Fruit fly (Drosophila melanogaster): ENCODE data around the gene Gr64c.

The Gr64c gene

DNA sequence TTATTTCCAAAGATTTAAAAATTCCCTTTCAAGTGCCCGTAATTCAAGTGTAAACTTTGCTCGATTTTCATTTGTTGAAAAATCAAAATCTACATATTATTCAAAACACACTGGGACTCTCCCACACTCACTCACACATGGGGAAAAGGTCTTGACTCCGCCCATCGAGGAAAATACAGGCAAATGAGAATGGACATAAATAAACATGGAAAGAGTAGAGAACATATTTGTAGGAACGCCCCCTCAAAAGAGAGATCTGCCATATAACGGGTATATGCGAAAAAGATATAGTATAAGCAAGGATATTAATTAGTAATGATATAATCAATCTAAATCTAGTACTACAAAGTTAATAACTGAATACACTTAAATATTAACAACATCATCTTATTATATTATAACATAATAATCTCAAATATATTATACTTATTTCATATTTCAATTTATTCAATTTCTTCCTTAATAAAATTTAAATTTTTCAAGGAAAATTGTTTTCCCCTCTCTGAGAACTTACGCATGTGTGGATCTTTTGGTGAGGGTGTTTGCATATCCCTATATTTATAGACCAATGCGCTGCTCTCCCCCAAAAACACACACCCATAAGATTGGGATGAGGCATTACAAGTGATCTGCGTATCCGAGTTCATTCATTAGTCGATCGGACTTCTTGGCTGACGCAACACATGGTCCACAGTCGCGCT is 10.0 kb upstream of the Gr64c start, which contains the start of gene FoxL1:
FoxL1 (plus strand) TSS at position 651 of the 701 bp plus-strand sequence.
- TF ChIP-seq CG8478 (optimal IDR thresholded peaks at IDR 0.05), result no peak
- TF ChIP-seq pan (optimal IDR thresholded peaks at IDR 0.05), result no peak

DNA sequence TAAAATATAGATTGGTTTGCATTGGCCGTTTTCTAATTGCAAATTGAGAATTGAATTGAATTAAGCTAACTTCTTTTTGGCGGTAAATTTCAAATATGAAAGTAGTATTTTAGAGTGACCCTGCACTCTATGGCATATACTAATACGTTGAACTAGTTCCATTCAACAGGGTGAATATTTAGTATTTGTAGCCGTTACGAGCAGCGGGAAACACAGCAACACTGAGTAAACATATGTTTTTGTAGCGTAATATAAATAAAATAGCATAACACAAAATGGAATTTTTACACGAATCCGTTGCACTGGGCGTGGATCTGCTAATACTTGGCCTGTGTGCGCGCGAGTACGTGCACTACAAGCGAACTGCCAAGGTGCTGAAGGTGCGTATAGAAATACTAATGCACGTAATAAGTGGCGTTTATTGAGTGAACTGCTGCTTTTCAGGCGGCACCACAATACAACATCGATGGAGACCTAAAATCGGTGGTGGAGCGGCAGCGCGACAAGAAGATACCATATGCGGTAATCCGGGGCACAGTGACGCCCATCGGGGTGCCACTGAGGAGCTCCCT is 7.1 kb upstream of the Gr64c start, which contains the start of gene Mul1:
Mul1 (plus strand) TSS at position 198 of the 572 bp plus-strand sequence.
- TF ChIP-seq psq (optimal IDR thresholded peaks at IDR 0.05), result no peak
- TF ChIP-seq pan (optimal IDR thresholded peaks at IDR 0.05), result no peak
- no peak for TF ChIP-seq Dll (optimal IDR thresholded peaks at IDR 0.05)
- no peak for TF ChIP-seq usp (GFP tag; optimal IDR thresholded peaks at IDR 0.05)
- no peak for TF ChIP-seq CG8478 (optimal IDR thresholded peaks at IDR 0.05)
- TF ChIP-seq EcR (GFP tag; optimal IDR thresholded peaks at IDR 0.05), result no peak

DNA sequence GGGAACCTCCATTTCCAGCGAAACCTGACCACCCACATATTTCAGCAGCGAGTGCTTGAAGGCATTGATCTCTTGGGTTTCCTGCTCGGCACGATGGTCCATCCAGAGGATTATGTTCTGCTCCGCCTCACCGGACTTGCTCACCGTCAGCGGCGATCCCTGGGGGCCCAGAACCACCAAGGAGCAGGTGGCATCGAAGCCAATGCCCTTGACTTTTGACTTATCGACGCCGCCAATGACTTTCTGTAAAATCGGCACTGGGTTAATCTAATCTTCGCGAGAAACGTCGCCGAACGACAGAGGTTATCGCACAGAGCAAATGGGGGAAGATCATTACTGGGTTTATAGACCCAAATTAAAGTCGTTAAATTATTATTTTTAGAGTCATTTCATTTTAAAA is 3.9 kb upstream of the Gr64c start:
- TF ChIP-seq usp (GFP tag; optimal IDR thresholded peaks at IDR 0.05) (no peak), Dll (optimal IDR thresholded peaks at IDR 0.05) (no peak), CG8478 (optimal IDR thresholded peaks at IDR 0.05) (no peak), EcR (GFP tag; optimal IDR thresholded peaks at IDR 0.05) (no peak)

DNA sequence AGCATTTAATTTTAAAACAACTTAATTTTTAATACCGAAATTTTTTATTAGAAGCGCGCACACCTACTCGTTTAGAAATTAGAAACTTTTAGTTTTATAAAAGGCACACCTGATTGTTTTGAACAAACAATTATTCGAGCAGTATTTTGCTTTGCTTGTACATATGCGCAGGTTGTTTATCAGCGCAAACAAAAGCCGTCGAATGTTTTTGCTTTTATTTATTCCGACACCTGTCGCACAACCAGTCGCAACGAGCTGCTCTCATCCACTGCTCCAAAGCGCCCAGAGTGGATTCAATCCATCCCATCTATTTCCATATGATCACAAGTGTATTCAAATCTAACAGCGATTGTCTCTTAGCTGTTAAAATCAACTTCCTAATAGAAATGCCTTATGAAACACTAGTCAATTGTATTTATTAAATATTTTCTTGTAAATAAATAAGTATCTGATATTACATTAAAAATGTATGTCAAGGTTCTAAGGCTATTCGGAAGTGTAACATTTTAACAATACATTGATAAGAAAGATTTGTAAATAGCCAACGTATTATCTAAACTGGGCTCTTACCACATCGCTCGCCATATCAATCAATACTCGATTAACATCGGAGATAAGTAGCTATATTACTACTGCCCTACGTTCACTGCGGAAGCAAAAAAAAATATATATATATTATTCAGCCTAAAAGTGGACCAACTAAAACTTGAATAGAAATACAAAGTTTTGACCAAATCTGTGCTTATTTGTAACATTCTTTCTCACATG is 2.5 kb upstream of the Gr64c start, which contains the start of gene CG11594:
CG11594 (minus strand) TSS at position 274 of the 768 bp plus-strand sequence.
- TF ChIP-seq EcR (GFP tag; optimal IDR thresholded peaks at IDR 0.05), result no peak
- TF ChIP-seq CG8478 (optimal IDR thresholded peaks at IDR 0.05), result no peak
- no peak for TF ChIP-seq pan (optimal IDR thresholded peaks at IDR 0.05)
- TF ChIP-seq psq (optimal IDR thresholded peaks at IDR 0.05), result no peak
- TF ChIP-seq Dll (optimal IDR thresholded peaks at IDR 0.05), result no peak
- no peak for TF ChIP-seq usp (GFP tag; optimal IDR thresholded peaks at IDR 0.05)

DNA sequence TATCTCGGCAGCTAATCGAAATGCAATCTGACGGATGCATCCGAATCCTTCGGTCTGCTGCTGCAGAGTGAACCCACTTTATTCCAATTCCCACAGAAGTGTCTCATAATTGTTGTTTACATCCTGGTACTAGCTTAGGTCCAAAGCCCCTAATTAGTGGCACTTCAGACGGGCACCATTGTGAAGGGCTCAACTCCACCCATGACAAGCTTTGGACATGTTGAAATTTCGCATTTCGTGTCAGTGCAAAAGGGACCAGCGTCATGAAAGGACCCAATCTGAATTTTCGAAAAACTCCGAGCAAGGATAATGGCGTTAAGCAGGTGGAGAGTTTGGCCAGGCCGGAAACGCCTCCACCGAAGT is 1.9 kb upstream of the Gr64c start, which contains the start of gene Gr64a:
Gr64a (plus strand) TSS at position 264 of the 363 bp plus-strand sequence.
- TF ChIP-seq CG8478 (optimal IDR thresholded peaks at IDR 0.05) (no peak), EcR (GFP tag; optimal IDR thresholded peaks at IDR 0.05) (no peak), usp (GFP tag; optimal IDR thresholded peaks at IDR 0.05) (no peak), psq (optimal IDR thresholded peaks at IDR 0.05) (no peak), pan (optimal IDR thresholded peaks at IDR 0.05) (no peak), Dll (optimal IDR thresholded peaks at IDR 0.05) (no peak)

DNA sequence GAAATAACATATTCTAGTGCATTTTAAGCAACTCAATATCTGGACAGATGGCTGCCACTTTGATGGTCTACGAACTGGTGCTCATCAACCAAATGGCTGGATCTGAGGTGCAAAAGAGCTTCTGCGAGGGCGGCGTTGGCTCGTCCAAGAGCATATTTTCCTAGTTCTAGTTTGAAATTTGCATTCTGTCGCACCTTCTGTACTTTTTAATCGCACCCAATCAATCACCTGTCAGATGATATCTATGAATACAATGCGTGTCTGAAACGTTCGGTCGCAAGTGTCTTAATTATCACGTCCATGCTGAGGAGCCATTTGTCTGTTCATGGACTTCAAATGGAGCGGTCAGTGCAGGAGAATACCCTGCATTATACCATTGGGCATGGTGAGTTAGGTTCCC is 3.4 kb downstream of the Gr64c start, which contains the start of the genes Gr64d and Gr64e:
Gr64d (plus strand) TSS at position 301 of the 400 bp plus-strand sequence.
Gr64e (plus strand) TSS at position 380 of the 400 bp plus-strand sequence.
- TF ChIP-seq pan (optimal IDR thresholded peaks at IDR 0.05) (no peak), EcR (GFP tag; optimal IDR thresholded peaks at IDR 0.05) (no peak), usp (GFP tag; optimal IDR thresholded peaks at IDR 0.05) (no peak)

DNA sequence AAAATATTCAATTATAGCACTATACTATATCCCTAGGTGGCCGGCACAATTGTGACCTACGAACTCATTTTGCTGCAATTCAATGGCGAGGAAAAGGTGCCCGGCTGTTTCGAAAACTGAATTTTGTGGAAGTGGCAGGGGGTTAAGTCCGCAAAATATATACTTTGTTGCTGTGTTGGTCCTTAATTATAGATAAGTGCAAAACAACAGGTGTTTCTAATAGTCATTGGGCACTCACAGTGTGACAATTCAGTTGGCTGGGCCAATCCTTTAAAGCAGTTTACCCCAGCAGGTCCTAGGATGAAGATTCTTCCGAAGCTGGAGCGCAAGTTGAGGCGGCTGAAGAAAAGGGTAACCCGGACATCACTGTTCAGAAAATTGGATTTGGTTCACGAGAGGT is 7.1 kb downstream of the Gr64c start, which contains the start of gene Gr64f:
Gr64f (plus strand) TSS at position 301 of the 400 bp plus-strand sequence.
- no peak for TF ChIP-seq Dll (optimal IDR thresholded peaks at IDR 0.05)
- TF ChIP-seq EcR (GFP tag; optimal IDR thresholded peaks at IDR 0.05), result no peak
- TF ChIP-seq CG8478 (optimal IDR thresholded peaks at IDR 0.05), result no peak
- TF ChIP-seq usp (GFP tag; optimal IDR thresholded peaks at IDR 0.05), result no peak
- TF ChIP-seq psq (optimal IDR thresholded peaks at IDR 0.05), result no peak
- TF ChIP-seq pan (optimal IDR thresholded peaks at IDR 0.05), result no peak

DNA sequence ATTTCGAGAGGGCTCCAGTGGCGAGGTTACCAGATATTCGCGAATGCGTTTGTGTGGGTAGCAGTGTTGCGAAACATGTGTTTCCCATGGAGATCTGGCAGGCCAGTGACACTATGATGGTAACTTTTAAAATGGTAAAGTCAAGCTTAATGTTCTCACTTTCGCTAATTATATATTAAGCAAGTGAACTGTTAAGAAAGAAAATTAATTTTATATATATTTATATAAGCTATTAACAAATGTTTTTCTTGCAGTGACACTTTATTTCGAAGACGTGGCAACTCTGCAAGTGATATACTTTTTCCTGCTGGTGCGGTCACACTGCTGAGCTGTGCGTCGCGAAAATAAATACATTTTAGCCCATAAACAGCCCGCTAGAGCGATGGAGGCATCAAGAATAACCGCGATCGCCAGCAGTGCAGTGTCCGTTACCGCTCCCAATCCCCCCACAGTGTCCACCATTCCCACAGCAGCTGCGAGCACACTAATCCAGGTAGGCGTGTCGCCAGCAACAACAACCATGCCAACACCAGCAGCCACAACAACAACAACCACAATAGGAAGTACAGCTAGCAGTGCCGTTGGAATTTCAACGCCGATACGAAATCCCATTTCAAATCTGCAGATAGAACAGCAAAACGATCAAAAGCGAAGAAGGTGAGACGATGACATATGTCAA is 12.0 kb downstream of the Gr64c start, which contains the start of the genes CG11593 and Rcd5:
CG11593 (minus strand) TSS at position 236 of the 679 bp plus-strand sequence.
Rcd5 (plus strand) TSS at position 283 of the 679 bp plus-strand sequence.
- TF ChIP-seq Dll (optimal IDR thresholded peaks at IDR 0.05) (no peak), CG8478 (optimal IDR thresholded peaks at IDR 0.05) (no peak), usp (GFP tag; optimal IDR thresholded peaks at IDR 0.05) (no peak), EcR (GFP tag; optimal IDR thresholded peaks at IDR 0.05) (no peak), pan (optimal IDR thresholded peaks at IDR 0.05) (no peak), psq (optimal IDR thresholded peaks at IDR 0.05) (no peak)

DNA sequence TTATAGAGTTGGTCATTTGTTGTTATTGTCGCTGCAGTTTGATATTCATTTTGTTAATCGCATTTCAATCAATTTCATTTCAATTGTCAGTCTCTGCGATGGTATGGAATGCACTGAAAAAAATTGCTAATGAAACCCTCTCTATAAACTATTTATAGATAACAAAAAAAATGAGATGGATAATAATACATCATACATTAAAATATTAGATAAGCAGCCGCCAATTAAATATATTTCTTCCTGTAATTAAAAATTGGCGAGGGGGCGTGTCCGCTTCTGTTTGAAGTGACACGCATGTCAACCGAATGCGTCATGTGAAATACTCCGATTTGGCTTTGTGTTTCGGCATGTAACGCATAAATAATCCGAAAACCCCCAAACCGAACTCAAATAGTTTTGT is 16.1 kb downstream of the Gr64c start:
- no peak for TF ChIP-seq pan (optimal IDR thresholded peaks at IDR 0.05)
- no peak for TF ChIP-seq CG8478 (optimal IDR thresholded peaks at IDR 0.05)
- TF ChIP-seq Dll (optimal IDR thresholded peaks at IDR 0.05), result no peak
- TF ChIP-seq usp (GFP tag; optimal IDR thresholded peaks at IDR 0.05), result no peak
- TF ChIP-seq psq (optimal IDR thresholded peaks at IDR 0.05), result no peak
- no peak for TF ChIP-seq EcR (GFP tag; optimal IDR thresholded peaks at IDR 0.05)

DNA sequence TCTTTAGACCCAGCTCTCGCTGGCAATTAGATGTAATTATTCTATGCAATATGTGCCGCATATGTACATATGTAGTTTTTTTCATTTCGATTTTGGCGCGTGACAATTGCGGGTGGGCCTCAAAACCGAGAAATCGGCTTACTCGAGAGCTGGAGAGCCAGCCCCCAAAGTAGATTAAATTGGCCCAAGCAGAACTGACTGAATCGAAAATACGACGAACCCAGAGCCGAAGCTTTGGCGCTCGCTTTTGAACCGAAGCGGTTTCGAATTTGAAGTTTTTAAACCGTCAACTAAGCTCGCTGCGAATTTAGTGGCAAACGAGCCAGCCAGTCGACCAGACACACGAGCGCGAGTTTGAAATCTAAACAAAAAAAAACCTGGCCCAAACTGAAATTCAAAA is 17.9 kb downstream of the Gr64c start, which contains the start of gene CG1136:
CG1136 (plus strand) TSS at position 308 of the 400 bp plus-strand sequence.
- TF ChIP-seq CG8478 (optimal IDR thresholded peaks at IDR 0.05), result no peak
- TF ChIP-seq Dll (optimal IDR thresholded peaks at IDR 0.05), result no peak
- no peak for TF ChIP-seq psq (optimal IDR thresholded peaks at IDR 0.05)
- no peak for TF ChIP-seq pan (optimal IDR thresholded peaks at IDR 0.05)
- no peak for TF ChIP-seq EcR (GFP tag; optimal IDR thresholded peaks at IDR 0.05)
- TF ChIP-seq usp (GFP tag; optimal IDR thresholded peaks at IDR 0.05), result no peak

DNA sequence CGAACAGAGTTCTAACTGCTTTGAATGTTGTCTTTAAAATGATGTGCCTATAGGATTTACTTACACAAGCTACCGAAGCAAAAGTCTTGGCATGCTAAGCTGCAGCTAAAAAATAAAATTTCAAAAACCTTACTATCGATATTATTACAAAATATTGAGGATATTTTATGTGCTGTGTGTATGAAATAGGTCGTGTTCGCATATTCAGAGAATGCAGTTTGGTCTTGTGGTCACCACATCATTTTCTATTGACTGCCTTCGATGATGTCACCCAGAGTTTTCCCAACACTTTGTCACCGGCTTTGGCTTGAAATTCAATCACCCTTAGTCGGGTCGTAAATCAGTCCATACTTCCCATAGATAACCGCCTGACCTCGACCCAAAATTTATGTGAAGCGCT is 19.2 kb downstream of the Gr64c start, which contains the start of gene Dpy-30L2:
Dpy-30L2 (minus strand) TSS at position 101 of the 400 bp plus-strand sequence.
- TF ChIP-seq pan (optimal IDR thresholded peaks at IDR 0.05) (no peak), usp (GFP tag; optimal IDR thresholded peaks at IDR 0.05) (no peak), CG8478 (optimal IDR thresholded peaks at IDR 0.05) (no peak), psq (optimal IDR thresholded peaks at IDR 0.05) (no peak), Dll (optimal IDR thresholded peaks at IDR 0.05) (no peak), EcR (GFP tag; optimal IDR thresholded peaks at IDR 0.05) (no peak)

Measured in whole organism.